Worm (Caenorhabditis elegans) whole organism, L4 larva: ENCODE data around the gene fbxb-83.

ENCODE experiments used
- F37D6.2 ChIP-seq: sonication (generic microtip); optimal IDR thresholded peaks from 2 replicates; lab custom pipeline; 2016; ENCODE audit warnings: mild to moderate bottlenecking, missing genetic modification characterization, missing compliant biosample characterization
- aha-1 ChIP-seq: fragments of 150-350 bp; peaks from one replicate; lab custom pipeline; 2014; ENCODE audit warnings: missing biosample characterization, missing genetic modification characterization
- ceh-28 ChIP-seq: fragments of 150-350 bp; optimal IDR thresholded peaks from 2 replicates; lab custom pipeline; 2014; ENCODE audit warnings: missing biosample characterization, missing genetic modification reagents, missing genetic modification characterization
- ceh-32 ChIP-seq: sonication (generic microtip); optimal IDR thresholded peaks from 2 replicates; lab custom pipeline; 2016; ENCODE audit warnings: mild to moderate bottlenecking, missing genetic modification characterization, missing compliant biosample characterization; ENCODE audit not compliant: poor library complexity
- ces-1 ChIP-seq: fragments of 150-350 bp; sonication (generic microtip); optimal IDR thresholded peaks from 4 replicates; lab custom pipeline; 2014; ENCODE audit warnings: missing biosample characterization, missing genetic modification reagents, missing genetic modification characterization
- ctbp-1 ChIP-seq: fragments of 200-800 bp; sonication (Bioruptor generic); IDR thresholded peaks from 2 replicates; pipeline ENCODE4 v1.3.6; 2022; ENCODE audit warnings: missing genetic modification reagents, missing genetic modification characterization, missing compliant biosample characterization
- daf-16 ChIP-seq, 3 experiments: sonication (generic microtip); optimal IDR thresholded peaks; 2 replicates each; lab custom pipeline; 2016 to 2017; ENCODE audit warnings: missing genetic modification characterization in 3 of 3, missing genetic modification reagents in 3 of 3, mild to moderate bottlenecking in 2 of 3, missing compliant biosample characterization in 2 of 3, missing biosample characterization in 1 of 3, moderate library complexity in 1 of 3
- daf-8 ChIP-seq: fragments of 200-800 bp; sonication (Bioruptor generic); IDR thresholded peaks from 2 replicates; pipeline ENCODE4 v1.3.6; 2022; ENCODE audit warnings: missing genetic modification characterization, missing compliant biosample characterization
- dmd-6 ChIP-seq: fragments of 200-800 bp; sonication (Bioruptor generic); IDR thresholded peaks from 2 replicates; pipeline ENCODE4 v1.3.6; 2022; ENCODE audit warnings: missing genetic modification reagents, missing genetic modification characterization, missing compliant biosample characterization
- dve-1 ChIP-seq: sonication (generic microtip); optimal IDR thresholded peaks from 2 replicates; lab custom pipeline; 2017; ENCODE audit warnings: antibody characterized with exemption, mild to moderate bottlenecking, missing genetic modification characterization, missing compliant biosample characterization; ENCODE audit not compliant: insufficient read depth
- egl-43 ChIP-seq: fragments of 200-800 bp; sonication (Bioruptor generic); IDR thresholded peaks from 2 replicates; pipeline ENCODE4 v1.3.6; 2022; ENCODE audit warnings: missing genetic modification reagents, missing genetic modification characterization, missing compliant biosample characterization
- hlh-11 ChIP-seq: fragments of 200-800 bp; sonication (Bioruptor generic); optimal IDR thresholded peaks from 2 replicates; lab custom pipeline; 2018; ENCODE audit warnings: mild to moderate bottlenecking, missing genetic modification characterization, missing compliant biosample characterization
- lin-1 ChIP-seq: fragments of 200-800 bp; sonication (Bioruptor generic); IDR thresholded peaks from 2 replicates; pipeline ENCODE4 v1.3.6; 2022; ENCODE audit warnings: missing genetic modification reagents, missing genetic modification characterization, missing compliant biosample characterization
- madf-9 ChIP-seq: fragments of 200-800 bp; sonication (Bioruptor generic); conservative IDR thresholded peaks from 2 replicates; pipeline ENCODE4 v1.3.6; 2022; ENCODE audit warnings: missing genetic modification reagents, missing genetic modification characterization, missing compliant biosample characterization
- mxl-3 ChIP-seq: fragments of 200-800 bp; sonication (Bioruptor generic); optimal IDR thresholded peaks from 2 replicates; lab custom pipeline; 2018; ENCODE audit warnings: mild to moderate bottlenecking, missing genetic modification characterization, missing compliant biosample characterization
- nhr-10 ChIP-seq: fragments of 150-350 bp; optimal IDR thresholded peaks from 2 replicates; lab custom pipeline; 2014; ENCODE audit warnings: missing biosample characterization, missing genetic modification characterization
- nhr-111 ChIP-seq: fragments of 200-800 bp; sonication (Bioruptor generic); optimal IDR thresholded peaks from 2 replicates; lab custom pipeline; 2018; ENCODE audit warnings: mild to moderate bottlenecking, missing genetic modification characterization, missing compliant biosample characterization
- nhr-237 ChIP-seq: sonication (generic microtip); optimal IDR thresholded peaks from 2 replicates; lab custom pipeline; 2017; ENCODE audit warnings: missing biosample characterization, missing genetic modification characterization
- nhr-28 ChIP-seq: fragments of 150-350 bp; optimal IDR thresholded peaks from 2 replicates; lab custom pipeline; 2014; ENCODE audit warnings: missing biosample characterization, missing genetic modification characterization
- nhr-41 ChIP-seq: fragments of 200-800 bp; sonication (Bioruptor generic); IDR thresholded peaks from 2 replicates; pipeline ENCODE4 v1.3.6; 2022; ENCODE audit warnings: missing genetic modification reagents, missing genetic modification characterization, missing compliant biosample characterization
- nhr-48 ChIP-seq: sonication (generic microtip); optimal IDR thresholded peaks from 2 replicates; lab custom pipeline; 2016; ENCODE audit warnings: mild to moderate bottlenecking, missing genetic modification characterization, missing compliant biosample characterization
- php-3 ChIP-seq: fragments of 200-800 bp; sonication (Bioruptor generic); IDR thresholded peaks from 2 replicates; pipeline ENCODE4 v1.3.6; 2022; ENCODE audit warnings: missing genetic modification reagents, missing genetic modification characterization, missing compliant biosample characterization
- pqm-1 ChIP-seq: sonication (generic microtip); optimal IDR thresholded peaks from 2 replicates; lab custom pipeline; 2017; ENCODE audit warnings: missing biosample characterization, missing genetic modification characterization
- set-16 ChIP-seq: fragments of 200-800 bp; sonication (Bioruptor generic); IDR thresholded peaks from 2 replicates; pipeline ENCODE4 v1.3.6; 2022; ENCODE audit warnings: missing genetic modification reagents, missing genetic modification characterization, missing compliant biosample characterization
- spr-1 ChIP-seq: sonication (generic microtip); optimal IDR thresholded peaks from 2 replicates; lab custom pipeline; 2016; ENCODE audit warnings: mild to moderate bottlenecking, missing genetic modification characterization, missing compliant biosample characterization
- tag-97 ChIP-seq: fragments of 200-800 bp; sonication (Bioruptor generic); IDR thresholded peaks from 2 replicates; pipeline ENCODE4 v1.3.6; 2022; ENCODE audit warnings: missing genetic modification characterization, missing compliant biosample characterization
- tra-1 ChIP-seq: fragments of 200-800 bp; sonication (Bioruptor generic); IDR thresholded peaks from 2 replicates; pipeline ENCODE4 v1.3.6; 2022; ENCODE audit warnings: missing genetic modification reagents, missing genetic modification characterization, missing compliant biosample characterization
- unc-39 ChIP-seq: sonication (generic microtip); optimal IDR thresholded peaks from 2 replicates; lab custom pipeline; 2017; ENCODE audit warnings: missing biosample characterization, missing genetic modification characterization
- zip-2 ChIP-seq: fragments of 150-350 bp; optimal IDR thresholded peaks from 2 replicates; lab custom pipeline; 2014; ENCODE audit warnings: missing biosample characterization, missing genetic modification characterization
- ztf-11 ChIP-seq: fragments of 150-350 bp; optimal IDR thresholded peaks from 2 replicates; lab custom pipeline; 2014; ENCODE audit warnings: missing biosample characterization, missing genetic modification characterization
- ztf-7 ChIP-seq: fragments of 150-350 bp; optimal IDR thresholded peaks from 2 replicates; lab custom pipeline; 2014; ENCODE audit warnings: missing biosample characterization, missing genetic modification characterization

Gene fbxb-83

ce11 chrIII:130650-131049 is 14.4 kb downstream of the fbxb-83 start, which contains the start of the genes nhr-280 and C29F9.2:
Gene nhr-280 (minus strand): TSS chrIII:130750.
Gene C29F9.2 (plus strand): TSS chrIII:130947.
- TF ChIP-seq daf-16 (GFP tag; optimal IDR thresholded peaks at IDR 0.05; lab: Kevin White, UChicago): no peak
- peak; percentile 78 for TF ChIP-seq daf-16 (tag; optimal IDR thresholded peaks at IDR 0.05; lab: Kevin White, UChicago)
- no peak for TF ChIP-seq spr-1
- peak; percentile 40 for TF ChIP-seq dve-1 (tag; lab: Kevin White, UChicago)
- no peak for TF ChIP-seq madf-9 (GFP tag; lab: Robert Waterston, UW)
- TF ChIP-seq pqm-1: peak; percentile 10
- no peak for TF ChIP-seq set-16 (GFP tag; lab: Robert Waterston, UW)
- TF ChIP-seq hlh-11: peak; percentile 13

ce11 chrIII:124478-124877 is 20.5 kb downstream of the fbxb-83 start, which contains the start of gene pals-23:
Gene pals-23 (plus strand): TSS chrIII:124778.
- TF ChIP-seq tra-1 (GFP tag; lab: Robert Waterston, UW): no peak
- TF ChIP-seq ztf-11 (tag; lab: Kevin White, UChicago): no peak
- TF ChIP-seq ceh-32: no peak
- TF ChIP-seq spr-1: no peak
- TF ChIP-seq ces-1 (GFP tag; lab: Kevin White, UChicago): no peak
- TF ChIP-seq nhr-41 (GFP tag; lab: Robert Waterston, UW): no peak
- no peak for TF ChIP-seq lin-1
- no peak for TF ChIP-seq nhr-237 (tag; lab: Kevin White, UChicago)
- TF ChIP-seq F37D6.2 (tag; lab: Kevin White, UChicago): no peak
- TF ChIP-seq, all 104 proteins: peak for 0

- TF ChIP-seq egl-43 (GFP tag; lab: Robert Waterston, UW): 0 out of 2 replicates have a peak, but pooled peaks have one; percentile 23
- TF ChIP-seq set-16 (GFP tag; lab: Robert Waterston, UW): peak; percentile 82
Measured at ce11 chrIII:121983-122449, 23.0 kb downstream of the fbxb-83 start, which contains the start of gene C29F9.12. Gene C29F9.12 (minus strand): TSS chrIII:122033.

ce11 chrIII:120199-120598 is 24.8 kb downstream of the fbxb-83 start, which contains the start of gene pals-24:
Gene pals-24 (plus strand): TSS chrIII:120435.
- TF ChIP-seq pqm-1 (peak; percentile 94), ctbp-1 (GFP tag; lab: Robert Waterston, UW) (no peak), ceh-28 (no peak), unc-39 (tag; lab: Kevin White, UChicago) (no peak), daf-16 (GFP tag; optimal IDR thresholded peaks at IDR 0.05; lab: Kevin White, UChicago) (no peak), daf-16 (tag; optimal IDR thresholded peaks at IDR 0.05; lab: Kevin White, UChicago) (peak; percentile 98), php-3 (GFP tag; lab: Robert Waterston, UW) (peak; percentile 55; the same call in 1 of the 2 replicates), ztf-7 (tag; lab: Kevin White, UChicago) (no peak), tag-97 (GFP tag; lab: Robert Waterston, UW) (no peak), hlh-11 (peak; percentile 74), nhr-48 (tag; lab: Kevin White, UChicago) (no peak), daf-8 (GFP tag; lab: Robert Waterston, UW) (no peak), aha-1 (tag; lab: Kevin White, UChicago) (peak; percentile 62), dmd-6 (GFP tag; lab: Robert Waterston, UW) (peak; percentile 59), dve-1 (tag; lab: Kevin White, UChicago) (peak; percentile 61), zip-2 (tag; lab: Kevin White, UChicago) (peak; percentile 46), nhr-28 (tag; lab: Kevin White, UChicago) (peak; percentile 86), nhr-10 (tag; lab: Kevin White, UChicago) (no peak), mxl-3 (GFP tag; lab: Kevin White, UChicago) (peak; percentile 3)

ce11 chrIII:117857-118256 is 27.2 kb downstream of the fbxb-83 start:
- no peak for TF ChIP-seq ctbp-1 (GFP tag; lab: Robert Waterston, UW)
- TF ChIP-seq nhr-111 (GFP tag; lab: Kevin White, UChicago): no peak
- TF ChIP-seq aha-1 (tag; lab: Kevin White, UChicago): peak; percentile 91
